Worm (Caenorhabditis elegans) whole organism, late embryonic: ENCODE measurements around the gene cytb-5.1.
"Not testable (repeated sequence)": the region's sequence is repeated elsewhere in the genome, so short reads cannot be mapped to it uniquely, and the experiment has no call there.

ENCODE experiments used
- C08G9.2 ChIP-seq: sonication (generic microtip); optimal IDR thresholded peaks from 2 replicates; lab custom pipeline; 2016; ENCODE audit warnings: mild to moderate bottlenecking, missing genetic modification characterization, moderate library complexity, missing compliant biosample characterization
- Y22D7AL.16 ChIP-seq: sonication (generic microtip); optimal IDR thresholded peaks from 2 replicates; lab custom pipeline; 2016; ENCODE audit warnings: missing genetic modification characterization, missing compliant biosample characterization
- ama-1 ChIP-seq: fragments of 150-350 bp; optimal IDR thresholded peaks from 2 replicates; lab custom pipeline; 2014
- ceh-14 ChIP-seq: sonication (generic microtip); optimal IDR thresholded peaks from 2 replicates; lab custom pipeline; 2016; ENCODE audit warnings: missing genotype, missing genetic modification characterization, missing compliant biosample characterization
- ceh-18 ChIP-seq: sonication (generic microtip); optimal IDR thresholded peaks from 2 replicates; lab custom pipeline; 2016; ENCODE audit warnings: missing genetic modification characterization, missing compliant biosample characterization
- ceh-2 ChIP-seq: sonication (generic microtip); optimal IDR thresholded peaks from 2 replicates; lab custom pipeline; 2016; ENCODE audit warnings: missing genotype, missing genetic modification characterization, missing compliant biosample characterization
- ceh-22 ChIP-seq: sonication (generic microtip); optimal IDR thresholded peaks from 2 replicates; lab custom pipeline; 2017; ENCODE audit warnings: missing biosample characterization, missing genetic modification characterization
- ceh-30 ChIP-seq: fragments of 150-350 bp; optimal IDR thresholded peaks from 2 replicates; lab custom pipeline; 2014; ENCODE audit warnings: missing biosample characterization, missing genetic modification characterization
- ceh-31 ChIP-seq: sonication (generic microtip); optimal IDR thresholded peaks from 2 replicates; lab custom pipeline; 2016; ENCODE audit warnings: missing genetic modification characterization, missing compliant biosample characterization
- ceh-34 ChIP-seq: sonication (generic microtip); optimal IDR thresholded peaks from 2 replicates; lab custom pipeline; 2016; ENCODE audit warnings: mild to moderate bottlenecking, missing genetic modification characterization, missing compliant biosample characterization
- ceh-48 ChIP-seq: sonication (generic microtip); optimal IDR thresholded peaks from 2 replicates; lab custom pipeline; 2016; ENCODE audit warnings: missing genetic modification characterization, inconsistent platforms, missing compliant biosample characterization
- ceh-9 ChIP-seq: sonication (generic microtip); optimal IDR thresholded peaks from 2 replicates; lab custom pipeline; 2016; ENCODE audit warnings: mild to moderate bottlenecking, missing genetic modification characterization, inconsistent platforms, missing compliant biosample characterization
- dmd-4 ChIP-seq: sonication (generic microtip); optimal IDR thresholded peaks from 2 replicates; lab custom pipeline; 2016; ENCODE audit warnings: borderline replicate concordance, missing genetic modification characterization, missing compliant biosample characterization
- dve-1 ChIP-seq: sonication (generic microtip); optimal IDR thresholded peaks from 2 replicates; lab custom pipeline; 2017; ENCODE audit warnings: antibody characterized with exemption, mild to moderate bottlenecking, missing genetic modification characterization, missing compliant biosample characterization
- fax-1 ChIP-seq: sonication (generic microtip); optimal IDR thresholded peaks from 2 replicates; lab custom pipeline; 2016; ENCODE audit warnings: missing genotype, missing genetic modification characterization, missing compliant biosample characterization
- hlh-15 ChIP-seq: sonication (generic microtip); optimal IDR thresholded peaks from 2 replicates; lab custom pipeline; 2016; ENCODE audit warnings: missing genetic modification characterization, missing compliant biosample characterization
- hlh-30 ChIP-seq: sonication (generic microtip); optimal IDR thresholded peaks from 2 replicates; lab custom pipeline; 2017; ENCODE audit warnings: antibody characterized with exemption, missing genetic modification characterization, missing compliant biosample characterization; ENCODE audit not compliant: insufficient read depth
- madf-2 ChIP-seq: sonication (generic microtip); optimal IDR thresholded peaks from 2 replicates; lab custom pipeline; 2017; ENCODE audit warnings: missing genetic modification characterization, missing compliant biosample characterization
- nfya-1 ChIP-seq: sonication (generic microtip); optimal IDR thresholded peaks from 2 replicates; lab custom pipeline; 2017; ENCODE audit warnings: missing genetic modification characterization, mild to moderate bottlenecking, missing compliant biosample characterization, antibody characterized with exemption, moderate library complexity
- nhr-11 ChIP-seq: fragments of 150-350 bp; optimal IDR thresholded peaks from 2 replicates; lab custom pipeline; 2014; ENCODE audit warnings: missing biosample characterization, missing genetic modification characterization
- nhr-232 ChIP-seq: sonication (generic microtip); optimal IDR thresholded peaks from 2 replicates; lab custom pipeline; 2016; ENCODE audit warnings: missing genetic modification characterization, missing compliant biosample characterization
- pat-9 ChIP-seq: fragments of 200-800 bp; sonication (Bioruptor generic); optimal IDR thresholded peaks from 2 replicates; lab custom pipeline; 2018; ENCODE audit warnings: mild to moderate bottlenecking, missing genetic modification characterization, moderate library complexity, missing compliant biosample characterization
- pax-1 ChIP-seq: fragments of 150-350 bp; optimal IDR thresholded peaks from 2 replicates; lab custom pipeline; 2014; ENCODE audit warnings: missing biosample characterization, missing genetic modification characterization
- pqm-1 ChIP-seq: sonication (generic microtip); optimal IDR thresholded peaks from 2 replicates; lab custom pipeline; 2016; ENCODE audit warnings: missing genetic modification characterization, missing compliant biosample characterization
- pros-1 ChIP-seq: fragments of 150-350 bp; optimal IDR thresholded peaks from 2 replicates; lab custom pipeline; 2014; ENCODE audit warnings: missing biosample characterization, missing genetic modification reagents, missing genetic modification characterization
- ref-2 ChIP-seq: sonication (generic microtip); optimal IDR thresholded peaks from 2 replicates; lab custom pipeline; 2016; ENCODE audit warnings: missing genetic modification characterization, missing compliant biosample characterization
- sdc-2 ChIP-seq: sonication (generic microtip); optimal IDR thresholded peaks from 2 replicates; lab custom pipeline; 2016; ENCODE audit warnings: missing genotype, missing genetic modification characterization, missing compliant biosample characterization
- sox-4 ChIP-seq: sonication (generic microtip); optimal IDR thresholded peaks from 2 replicates; lab custom pipeline; 2017; ENCODE audit warnings: mild to moderate bottlenecking, missing genetic modification characterization, inconsistent platforms, missing compliant biosample characterization
- tbx-2 ChIP-seq: sonication (generic microtip); optimal IDR thresholded peaks from 2 replicates; lab custom pipeline; 2016; ENCODE audit warnings: missing genetic modification characterization, missing compliant biosample characterization
- unc-42 ChIP-seq: sonication (generic microtip); optimal IDR thresholded peaks from 2 replicates; lab custom pipeline; 2016; ENCODE audit warnings: missing genotype, missing genetic modification characterization, missing compliant biosample characterization
- unc-55 ChIP-seq: sonication (generic microtip); optimal IDR thresholded peaks from 2 replicates; lab custom pipeline; 2017; ENCODE audit warnings: missing biosample characterization, missing genetic modification reagents, missing genetic modification characterization

Gene cytb-5.1

ce11 chrX:13974448-13975071 is 27.2 kb upstream of the cytb-5.1 start:
- TF ChIP-seq unc-55 (GFP tag; lab: Kevin White, UChicago) (peak; percentile 66), ceh-18 (tag; lab: Kevin White, UChicago) (no peak)

ce11 chrX:13975314-13975713 is 26.4 kb upstream of the cytb-5.1 start, which contains the start of gene F48F7.5:
TSS of gene F48F7.5 (plus strand) at chrX:13975653.
- TF ChIP-seq hlh-30 (tag; lab: Kevin White, UChicago) (peak; percentile 20), fax-1 (tag; lab: Kevin White, UChicago) (no peak)

ce11 chrX:13977439-13978118 is 24.1 kb upstream of the cytb-5.1 start, which contains the start of gene F48F7.6:
TSS of gene F48F7.6 (plus strand) at chrX:13977829.
- TF ChIP-seq ref-2 (tag; lab: Kevin White, UChicago) (peak; percentile 52), ceh-2 (tag; lab: Kevin White, UChicago) (peak; percentile 33), unc-42 (peak; percentile 59), pros-1 (tag; lab: Kevin White, UChicago) (no peak), nhr-11 (tag; lab: Kevin White, UChicago) (no peak), unc-55 (GFP tag; lab: Kevin White, UChicago) (peak; percentile 36), tbx-2 (tag; lab: Kevin White, UChicago) (peak; percentile 54), ceh-31 (tag; lab: Kevin White, UChicago) (peak; percentile 33), sdc-2 (tag; lab: Kevin White, UChicago) (peak; percentile 14), madf-2 (tag; lab: Kevin White, UChicago) (no peak), ceh-34 (tag; lab: Kevin White, UChicago) (peak; percentile 15), nfya-1 (peak; percentile 42), sox-4 (tag; lab: Kevin White, UChicago) (peak; percentile 20), dve-1 (tag; lab: Kevin White, UChicago) (no peak), ceh-18 (tag; lab: Kevin White, UChicago) (peak; percentile 37), hlh-15 (no peak), ceh-14 (tag; lab: Kevin White, UChicago) (peak; percentile 20), ceh-22 (tag; lab: Kevin White, UChicago) (no peak), ceh-48 (tag; lab: Kevin White, UChicago) (peak; percentile 89), C08G9.2 (no peak)
- TF ChIP-seq, all 69 proteins: peak for 13

ce11 chrX:13980417-13980816 is 21.3 kb upstream of the cytb-5.1 start, which contains the start of gene arrd-24:
TSS of gene arrd-24 (minus strand) at chrX:13980517.
- TF ChIP-seq Y22D7AL.16, pax-1, pat-9 (tag; lab: Kevin White, UChicago): not testable (repeated sequence)
- TF ChIP-seq, all 69 proteins: peak for 0; not testable (repeated sequence) for 69

- TF ChIP-seq sox-4 (tag; lab: Kevin White, UChicago): no peak
- TF ChIP-seq ceh-30 (tag; lab: Kevin White, UChicago): no peak
- no peak for TF ChIP-seq sdc-2 (tag; lab: Kevin White, UChicago)
- TF ChIP-seq ceh-9: no peak
- no peak for TF ChIP-seq fax-1 (tag; lab: Kevin White, UChicago)
- no peak for TF ChIP-seq dmd-4 (tag; lab: Kevin White, UChicago)
- no peak for TF ChIP-seq Y22D7AL.16 (tag; lab: Kevin White, UChicago)
- no peak for TF ChIP-seq C08G9.2
- no peak for TF ChIP-seq nhr-232
- TF ChIP-seq nhr-11 (tag; lab: Kevin White, UChicago): no peak
- no peak for TF ChIP-seq ceh-14 (tag; lab: Kevin White, UChicago)
- TF ChIP-seq pqm-1 (tag; lab: Kevin White, UChicago): no peak
- TF ChIP-seq ama-1 (lab: Kevin White, UChicago): no peak
- no peak for TF ChIP-seq pat-9 (tag; lab: Kevin White, UChicago)
- TF ChIP-seq nfya-1: no peak
These were observed 15.4 kb upstream of the cytb-5.1 start, which contains the start of gene irld-24 for ce11 chrX:13986307-13986706. TSS of gene irld-24 (plus strand) at chrX:13986607.
